Worm (Caenorhabditis elegans) whole organism, L1 larva: ENCODE results near the gene mbk-2.

Experiments used
- ama-1 ChIP-seq: fragments of 150-350 bp; optimal IDR thresholded peaks from 2 replicates; lab custom pipeline; 2014
- ces-1 ChIP-seq: fragments of 150-350 bp; optimal IDR thresholded peaks from 2 replicates; lab custom pipeline; 2014; ENCODE audit warnings: missing biosample characterization, missing genetic modification reagents, missing genetic modification characterization
- mdl-1 ChIP-seq, 2 experiments: fragments of 150-350 bp; optimal IDR thresholded peaks; 2 replicates each; lab custom pipeline; 2014 to 2017; ENCODE audit warnings: missing biosample characterization in 2 of 2, missing genetic modification characterization in 2 of 2, inconsistent platforms in 1 of 2
- nhr-28 ChIP-seq: fragments of 150-350 bp; optimal IDR thresholded peaks from 2 replicates; lab custom pipeline; 2014; ENCODE audit warnings: missing biosample characterization, missing genetic modification characterization
- pqm-1 ChIP-seq: sonication (generic microtip); optimal IDR thresholded peaks from 3 replicates; lab custom pipeline; 2017; ENCODE audit warnings: missing biosample characterization, missing genetic modification characterization
- snpc-4 ChIP-seq: fragments of 150-350 bp; optimal IDR thresholded peaks from 2 replicates; lab custom pipeline; 2014; ENCODE audit warnings: missing biosample characterization, missing genetic modification characterization
- unc-62 ChIP-seq: fragments of 150-350 bp; optimal IDR thresholded peaks from 2 replicates; lab custom pipeline; 2014; ENCODE audit warnings: missing biosample characterization, missing genetic modification reagents, missing genetic modification characterization
- unc-86 ChIP-seq: sonication (generic microtip); optimal IDR thresholded peaks from 2 replicates; lab custom pipeline; 2016; ENCODE audit warnings: missing genetic modification characterization, missing compliant biosample characterization

ce11 chrIV:13029674-13030466 is 20.9 kb downstream of the mbk-2 start:
- TF ChIP-seq ces-1 (GFP tag; lab: Kevin White, UChicago) (no peak), ama-1 (no peak), snpc-4 (tag; lab: Kevin White, UChicago) (no peak), unc-62 (GFP tag; lab: Kevin White, UChicago) (no peak), nhr-28 (no peak), pqm-1 (tag; lab: Kevin White, UChicago) (no peak), unc-86 (tag; lab: Kevin White, UChicago) (no peak), mdl-1 (tag; optimal IDR thresholded peaks at IDR 0.05; lab: Kevin White, UChicago) (no peak)
